Worm (Caenorhabditis elegans) whole organism, midembryonic: ENCODE measurements around the gene F38B6.2.
A peak's percentile ranks its signal among the peaks of the same experiment; 100 is the strongest.

ENCODE experiments used
- T22C8.4 ChIP-seq: fragments of 200-800 bp; sonication (Bioruptor generic); IDR thresholded peaks from 2 replicates; pipeline ENCODE4 v1.3.6; 2022; ENCODE audit warnings: missing genetic modification characterization, missing compliant biosample characterization
- cog-1 ChIP-seq: sonication (generic microtip); optimal IDR thresholded peaks from 2 replicates; lab custom pipeline; 2016; ENCODE audit warnings: missing genetic modification characterization, missing compliant biosample characterization
- flt-1 ChIP-seq: fragments of 200-800 bp; sonication (Bioruptor generic); IDR thresholded peaks from 2 replicates; pipeline ENCODE4 v1.3.6; 2022; ENCODE audit warnings: missing genetic modification characterization, missing compliant biosample characterization
- klf-2 ChIP-seq: fragments of 200-800 bp; sonication (Bioruptor generic); conservative IDR thresholded peaks from 2 replicates; pipeline ENCODE4 v1.3.6; 2022; ENCODE audit warnings: missing genetic modification reagents, missing genetic modification characterization, missing compliant biosample characterization
- med-1 ChIP-seq: sonication (generic microtip); optimal IDR thresholded peaks from 2 replicates; lab custom pipeline; 2017; ENCODE audit warnings: missing genetic modification characterization, mild to moderate bottlenecking, missing compliant biosample characterization, antibody characterized with exemption, missing genetic modification reagents; ENCODE audit not compliant: insufficient read depth
- ref-1 ChIP-seq: fragments of 200-800 bp; sonication (Bioruptor generic); conservative IDR thresholded peaks from 2 replicates; pipeline ENCODE4 v1.3.6; 2022; ENCODE audit warnings: missing genetic modification reagents, missing genetic modification characterization, missing compliant biosample characterization
- tab-1 ChIP-seq: fragments of 200-800 bp; sonication (Bioruptor generic); IDR thresholded peaks from 2 replicates; pipeline ENCODE4 v1.3.6; 2022; ENCODE audit warnings: missing genetic modification characterization, missing compliant biosample characterization
- ztf-23 ChIP-seq: fragments of 200-800 bp; sonication (Bioruptor generic); IDR thresholded peaks from 2 replicates; pipeline ENCODE4 v1.3.6; 2022; ENCODE audit warnings: missing genetic modification reagents, missing genetic modification characterization, missing compliant biosample characterization
- ztf-29 ChIP-seq: fragments of 200-800 bp; sonication (Bioruptor generic); IDR thresholded peaks from 2 replicates; pipeline ENCODE4 v1.3.6; 2022; ENCODE audit warnings: missing genetic modification reagents, missing genetic modification characterization, missing compliant biosample characterization

The F38B6.2 gene

DNA sequence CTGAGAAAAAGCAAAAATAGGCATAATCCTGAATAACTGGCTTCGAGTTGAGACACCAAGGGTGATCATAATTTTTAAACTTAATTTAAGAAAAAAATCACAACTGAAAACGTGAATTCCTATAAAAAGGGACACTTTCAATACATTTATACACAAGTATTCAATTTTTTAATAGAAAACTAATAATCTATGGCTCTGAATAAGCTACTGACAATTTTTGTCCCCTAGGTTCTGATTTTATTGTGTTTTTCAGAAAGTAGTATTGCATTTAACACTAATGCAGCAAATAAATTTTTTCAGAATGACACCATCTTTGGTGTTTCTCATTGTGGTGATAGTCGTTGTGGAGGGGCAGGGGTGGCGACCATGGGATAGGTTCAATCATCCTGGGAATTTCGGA, 14.9 kb downstream of the F38B6.2 start, which contains the start of gene nas-11:
TSS of gene nas-11 (plus strand) at position 301 of the 400 bp plus-strand sequence.
- TF ChIP-seq ref-1 (GFP tag; lab: Robert Waterston, UW) (no peak), med-1 (GFP tag; lab: Kevin White, UChicago) (no peak), ztf-23 (GFP tag; lab: Robert Waterston, UW) (no peak), ztf-29 (GFP tag; lab: Robert Waterston, UW) (no peak), tab-1 (GFP tag; lab: Robert Waterston, UW) (no peak), T22C8.4 (no peak), klf-2 (no peak), flt-1 (no peak), cog-1 (tag; lab: Kevin White, UChicago) (no peak)

DNA sequence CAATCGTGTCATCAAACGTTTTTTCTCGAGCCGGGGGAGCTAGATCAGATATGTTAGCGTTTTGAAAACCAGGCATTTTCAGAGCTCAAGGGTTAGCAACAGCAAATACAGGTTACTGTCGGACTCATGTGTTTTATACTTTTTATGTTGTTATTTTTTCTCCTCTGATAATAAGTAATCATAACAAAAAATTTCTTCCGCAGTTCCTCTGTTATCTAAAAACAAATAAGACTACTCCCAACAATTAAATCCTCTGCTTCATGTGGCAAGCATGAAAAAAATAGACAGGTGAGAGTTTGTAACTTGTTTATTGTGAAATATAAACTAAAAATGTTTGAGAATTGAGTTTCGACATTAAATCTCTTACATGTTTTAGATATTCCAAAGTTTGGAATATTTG, 20.3 kb downstream of the F38B6.2 start, which contains the start of gene smf-2:
TSS of gene smf-2 (minus strand) at position 101 of the 400 bp plus-strand sequence.
- TF ChIP-seq klf-2 = no peak
- TF ChIP-seq med-1 (GFP tag; lab: Kevin White, UChicago) = no peak
- TF ChIP-seq T22C8.4 = no peak
- TF ChIP-seq cog-1 (tag; lab: Kevin White, UChicago) = no peak
- TF ChIP-seq ref-1 (GFP tag; lab: Robert Waterston, UW) = no peak
- TF ChIP-seq tab-1 (GFP tag; lab: Robert Waterston, UW) = no peak
- no peak for TF ChIP-seq ztf-23 (GFP tag; lab: Robert Waterston, UW)
- TF ChIP-seq flt-1 = no peak

DNA sequence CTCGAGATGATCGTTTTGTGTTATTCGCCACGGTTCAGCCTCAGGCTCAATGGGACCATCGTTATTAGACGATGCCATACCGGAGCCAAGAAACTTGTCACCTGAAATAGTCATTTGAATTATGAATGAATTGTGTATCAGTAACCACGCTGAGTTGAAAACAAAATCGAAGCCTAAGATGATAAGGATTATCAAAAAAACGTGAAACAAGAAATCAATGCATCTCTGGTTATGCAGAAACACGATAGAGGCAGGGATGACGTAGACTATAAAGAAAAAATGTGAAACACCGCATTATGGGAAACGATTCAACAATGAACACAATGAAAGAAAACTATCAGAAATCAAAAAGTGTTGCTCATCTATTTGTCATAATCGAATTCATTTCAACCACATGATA, 24.6 kb downstream of the F38B6.2 start, which contains the start of gene smf-1:
TSS of gene smf-1 (minus strand) at position 101 of the 400 bp plus-strand sequence.
- TF ChIP-seq ref-1 (GFP tag; lab: Robert Waterston, UW) = no peak
- no peak for TF ChIP-seq flt-1
- TF ChIP-seq ztf-29 (GFP tag; lab: Robert Waterston, UW) = no peak
- TF ChIP-seq tab-1 (GFP tag; lab: Robert Waterston, UW) = no peak
- TF ChIP-seq klf-2 = no peak
- no peak for TF ChIP-seq ztf-23 (GFP tag; lab: Robert Waterston, UW)
- TF ChIP-seq cog-1 (tag; lab: Kevin White, UChicago) = no peak
- TF ChIP-seq med-1 (GFP tag; lab: Kevin White, UChicago) = no peak
- TF ChIP-seq T22C8.4 = no peak

DNA sequence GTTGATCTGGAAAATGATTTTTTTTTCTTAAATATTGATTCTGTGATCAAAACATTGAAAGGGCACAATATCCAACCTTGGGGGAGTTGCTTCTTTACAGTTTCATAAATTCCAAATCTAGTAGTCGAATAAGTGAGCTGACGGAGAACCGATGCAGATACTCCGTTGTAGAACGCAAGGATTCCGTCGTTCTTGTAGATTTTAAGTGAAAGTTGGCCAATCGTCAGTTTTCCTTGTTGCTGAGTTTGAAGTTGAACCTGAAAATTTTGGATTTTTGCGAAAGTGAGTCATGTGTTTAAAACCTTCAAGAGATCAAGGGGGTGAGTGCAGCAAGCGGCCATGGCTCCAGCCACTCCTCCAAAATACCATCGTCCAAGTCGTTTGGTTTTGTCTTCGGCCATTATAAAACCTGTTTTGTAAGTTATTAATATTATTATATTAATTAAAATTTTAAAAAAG, 27.0 kb downstream of the F38B6.2 start, which contains the start of gene slc-25A10:
TSS of gene slc-25A10 (minus strand) at position 409 of the 459 bp plus-strand sequence.
- TF ChIP-seq ztf-23 (GFP tag; lab: Robert Waterston, UW) = no peak
- TF ChIP-seq cog-1 (tag; lab: Kevin White, UChicago) = no peak
- TF ChIP-seq ref-1 (GFP tag; lab: Robert Waterston, UW) = no peak
- TF ChIP-seq T22C8.4 = no peak
- TF ChIP-seq flt-1 = no peak
- no peak for TF ChIP-seq med-1 (GFP tag; lab: Kevin White, UChicago)

DNA sequence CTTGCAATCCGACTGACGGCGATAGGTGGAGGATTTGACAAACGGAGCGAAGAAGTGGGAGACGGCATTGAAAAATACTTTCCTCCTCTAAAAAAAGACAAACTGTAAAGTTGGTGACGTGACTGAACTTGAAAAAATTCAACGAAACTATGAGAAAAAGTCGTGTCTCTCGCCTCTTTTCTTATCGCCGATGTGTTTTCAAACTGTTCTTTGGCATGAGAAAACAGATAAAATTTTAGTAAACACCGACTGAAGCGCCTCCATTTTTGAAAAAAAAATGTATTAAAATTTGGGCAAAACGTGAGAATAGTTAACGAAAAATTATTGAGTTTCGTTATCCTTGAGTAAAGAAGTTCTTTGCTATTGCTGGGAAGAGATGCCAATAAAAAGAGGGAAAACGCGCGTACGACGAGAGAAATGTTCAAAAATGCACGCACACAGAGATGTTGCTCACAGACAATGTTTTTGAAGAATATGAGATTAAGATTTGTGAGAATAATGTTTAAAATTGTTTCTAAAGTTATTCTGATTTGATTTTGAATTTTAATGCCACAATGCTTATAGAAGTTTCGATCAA, 30.6 kb downstream of the F38B6.2 start:
- no peak for TF ChIP-seq ztf-23 (GFP tag; lab: Robert Waterston, UW)
- no peak for TF ChIP-seq med-1 (GFP tag; lab: Kevin White, UChicago)
- no peak for TF ChIP-seq T22C8.4
- TF ChIP-seq ref-1 (GFP tag; lab: Robert Waterston, UW) = no peak
- no peak for TF ChIP-seq flt-1
- no peak for TF ChIP-seq ztf-29 (GFP tag; lab: Robert Waterston, UW)

DNA sequence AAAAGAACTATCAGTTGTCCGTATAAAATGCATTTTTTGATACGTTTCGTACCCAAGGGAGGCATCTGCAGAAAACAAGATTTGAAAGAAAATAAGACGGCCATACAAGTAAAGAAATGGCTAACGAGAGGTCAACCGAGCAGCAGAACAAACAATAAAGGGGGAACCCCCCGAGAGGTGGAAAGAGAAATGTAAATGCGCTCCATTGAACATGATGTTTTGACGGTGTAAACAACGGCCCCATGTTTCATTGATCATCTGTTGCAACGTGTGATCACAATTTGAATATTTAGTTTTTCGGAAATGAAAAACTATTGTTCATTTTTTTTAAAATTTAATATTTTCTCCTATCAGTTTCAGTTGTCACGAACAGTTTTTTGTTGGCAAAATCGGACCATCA, 31.3 kb downstream of the F38B6.2 start, which contains the start of gene K11G12.6:
TSS of gene K11G12.6 (minus strand) at position 65 of the 400 bp plus-strand sequence.
- TF ChIP-seq cog-1 (tag; lab: Kevin White, UChicago) (peak; percentile 39), ztf-23 (GFP tag; lab: Robert Waterston, UW) (no peak), flt-1 (no peak)

DNA sequence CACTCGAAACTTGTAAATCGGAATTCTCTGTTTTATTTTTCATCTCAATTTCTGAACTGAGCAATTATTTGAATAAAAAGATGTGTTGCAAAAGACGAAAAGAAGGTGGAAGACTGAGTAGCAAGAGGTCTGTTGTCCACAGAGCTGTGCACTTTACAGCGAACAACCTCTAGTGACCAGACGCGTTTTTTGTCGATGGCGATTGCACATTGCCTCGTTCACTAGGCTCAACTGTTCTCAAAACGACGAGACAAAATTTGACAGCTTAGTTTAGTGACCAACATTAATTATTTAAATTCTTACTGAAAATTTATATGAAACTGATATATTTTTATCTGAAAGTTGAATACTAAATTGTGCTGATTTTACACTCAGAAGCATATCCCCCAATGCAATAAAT, 34.9 kb downstream of the F38B6.2 start, which contains the start of gene R03E9.2:
TSS of gene R03E9.2 (minus strand) at position 101 of the 400 bp plus-strand sequence.
- TF ChIP-seq cog-1 (tag; lab: Kevin White, UChicago) (no peak), med-1 (GFP tag; lab: Kevin White, UChicago) (no peak), tab-1 (GFP tag; lab: Robert Waterston, UW) (no peak), T22C8.4 (no peak), ref-1 (GFP tag; lab: Robert Waterston, UW) (no peak), klf-2 (no peak), ztf-23 (GFP tag; lab: Robert Waterston, UW) (no peak), ztf-29 (GFP tag; lab: Robert Waterston, UW) (no peak), flt-1 (no peak)

DNA sequence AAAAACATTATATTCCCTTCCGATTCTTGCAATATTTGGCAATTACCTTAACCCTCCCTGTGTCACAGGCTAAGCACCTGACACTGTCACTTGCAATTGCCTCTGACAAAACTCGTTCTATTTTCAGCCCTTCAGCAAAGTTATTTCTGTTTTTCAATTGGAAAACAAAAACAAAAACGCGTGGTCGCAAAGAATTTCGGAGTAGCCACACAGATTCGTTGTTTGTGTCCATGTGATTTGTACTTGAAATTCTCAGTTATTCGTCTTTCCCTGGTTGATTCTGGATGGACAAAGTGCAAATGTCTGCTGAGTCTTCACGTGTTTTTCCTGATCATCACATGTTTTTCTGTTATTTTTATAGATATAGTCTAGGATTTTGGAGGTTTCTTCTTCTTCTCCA, 37.2 kb downstream of the F38B6.2 start:
- no peak for TF ChIP-seq ztf-29 (GFP tag; lab: Robert Waterston, UW)
- no peak for TF ChIP-seq klf-2
- no peak for TF ChIP-seq ztf-23 (GFP tag; lab: Robert Waterston, UW)
- no peak for TF ChIP-seq cog-1 (tag; lab: Kevin White, UChicago)
- TF ChIP-seq ref-1 (GFP tag; lab: Robert Waterston, UW) = no peak

DNA sequence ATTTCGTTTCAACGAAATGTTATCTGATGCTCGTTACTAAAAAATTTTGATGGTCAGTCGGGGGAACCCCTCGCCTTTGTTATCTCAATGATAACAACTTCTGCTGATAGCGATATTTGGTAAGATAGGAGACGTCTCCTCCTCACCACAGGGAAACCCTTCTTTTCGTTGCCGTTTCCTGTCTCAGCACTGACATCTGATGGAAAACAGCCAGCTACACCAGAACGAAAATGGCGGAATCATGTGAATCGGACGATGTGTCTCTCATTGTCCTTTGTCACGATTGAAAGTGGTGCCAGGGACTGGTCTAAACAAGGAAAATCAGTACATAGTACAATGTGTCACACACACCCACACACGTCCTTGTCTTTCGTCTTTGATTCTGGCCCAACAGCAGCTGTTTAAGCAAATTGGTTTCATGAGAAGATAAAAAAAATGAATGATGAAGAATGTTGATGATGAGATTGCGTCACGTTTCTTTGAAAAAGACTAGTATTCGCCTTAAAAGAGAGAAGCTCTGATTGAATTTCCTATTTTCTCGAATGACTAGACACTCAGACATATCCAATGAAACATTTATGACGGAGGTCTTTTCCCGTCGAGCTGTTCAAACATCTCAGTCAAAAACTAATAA, 38.1 kb downstream of the F38B6.2 start:
- TF ChIP-seq ztf-29 (GFP tag; lab: Robert Waterston, UW) = no peak
- TF ChIP-seq flt-1 = no peak
